Worm (Caenorhabditis elegans) whole organism, L4 larva: ENCODE results near the gene F43C11.10.

ENCODE experiments used
- D1046.2 ChIP-seq: fragments of 200-800 bp; sonication (Bioruptor generic); IDR thresholded peaks from 2 replicates; pipeline ENCODE4 v1.3.6; 2022; ENCODE audit warnings: missing genetic modification characterization, missing compliant biosample characterization
- F10B5.3 ChIP-seq: sonication (generic microtip); optimal IDR thresholded peaks from 2 replicates; lab custom pipeline; 2016; ENCODE audit warnings: mild to moderate bottlenecking, missing genetic modification characterization, missing compliant biosample characterization
- F37D6.2 ChIP-seq: sonication (generic microtip); optimal IDR thresholded peaks from 2 replicates; lab custom pipeline; 2016; ENCODE audit warnings: mild to moderate bottlenecking, missing genetic modification characterization, missing compliant biosample characterization
- T20F7.1 ChIP-seq: fragments of 200-800 bp; sonication (Bioruptor generic); optimal IDR thresholded peaks from 2 replicates; lab custom pipeline; 2018; ENCODE audit warnings: mild to moderate bottlenecking, missing genetic modification characterization, missing compliant biosample characterization
- Y48G9A.11 ChIP-seq: fragments of 200-800 bp; sonication (Bioruptor generic); IDR thresholded peaks from 2 replicates; pipeline ENCODE4 v1.3.6; 2022; ENCODE audit warnings: missing genetic modification reagents, missing genetic modification characterization, missing compliant biosample characterization
- Y5F2A.4 ChIP-seq: fragments of 200-800 bp; sonication (Bioruptor generic); optimal IDR thresholded peaks from 2 replicates; lab custom pipeline; 2018; ENCODE audit warnings: mild to moderate bottlenecking, missing genetic modification characterization, missing compliant biosample characterization
- Y75B8A.6 ChIP-seq: fragments of 200-800 bp; sonication (Bioruptor generic); IDR thresholded peaks from 2 replicates; pipeline ENCODE4 v1.3.6; 2022; ENCODE audit warnings: missing genetic modification reagents, missing genetic modification characterization, missing compliant biosample characterization
- ZK337.2 ChIP-seq: fragments of 200-800 bp; sonication (Bioruptor generic); IDR thresholded peaks from 2 replicates; pipeline ENCODE4 v1.3.6; 2022; ENCODE audit warnings: missing genetic modification reagents, missing genetic modification characterization, missing compliant biosample characterization
- aha-1 ChIP-seq: fragments of 150-350 bp; peaks from one replicate; lab custom pipeline; 2014; ENCODE audit warnings: missing biosample characterization, missing genetic modification characterization
- ama-1 ChIP-seq: fragments of 150-350 bp; optimal IDR thresholded peaks from 2 replicates; lab custom pipeline; 2014; ENCODE audit warnings: inconsistent platforms, mixed read lengths
- arid-1 ChIP-seq: fragments of 200-800 bp; sonication (Bioruptor generic); conservative IDR thresholded peaks from 2 replicates; pipeline ENCODE4 v1.3.6; 2022; ENCODE audit warnings: missing genetic modification reagents, missing genetic modification characterization, missing compliant biosample characterization
- attf-4 ChIP-seq: sonication (generic microtip); optimal IDR thresholded peaks from 3 replicates; lab custom pipeline; 2017; ENCODE audit warnings: missing biosample characterization, missing genetic modification characterization
- ceh-20 ChIP-seq: fragments of 200-800 bp; sonication (Bioruptor generic); IDR thresholded peaks from 2 replicates; pipeline ENCODE4 v1.3.6; 2022; ENCODE audit warnings: missing genetic modification reagents, missing genetic modification characterization, missing compliant biosample characterization
- ceh-28 ChIP-seq: fragments of 150-350 bp; optimal IDR thresholded peaks from 2 replicates; lab custom pipeline; 2014; ENCODE audit warnings: missing biosample characterization, missing genetic modification reagents, missing genetic modification characterization
- ceh-32 ChIP-seq: sonication (generic microtip); optimal IDR thresholded peaks from 2 replicates; lab custom pipeline; 2016; ENCODE audit warnings: mild to moderate bottlenecking, missing genetic modification characterization, missing compliant biosample characterization; ENCODE audit not compliant: poor library complexity
- ceh-82 ChIP-seq: sonication (generic microtip); optimal IDR thresholded peaks from 2 replicates; lab custom pipeline; 2017; ENCODE audit warnings: missing biosample characterization, missing genetic modification characterization
- cey-2 ChIP-seq: sonication (generic microtip); optimal IDR thresholded peaks from 3 replicates; lab custom pipeline; 2017; ENCODE audit warnings: missing genetic modification characterization, mild to moderate bottlenecking, missing compliant biosample characterization, antibody characterized with exemption, borderline replicate concordance; ENCODE audit not compliant: insufficient read depth
- daf-12 ChIP-seq: fragments of 150-350 bp; optimal IDR thresholded peaks from 2 replicates; lab custom pipeline; 2014; ENCODE audit warnings: missing biosample characterization, missing genetic modification reagents, missing genetic modification characterization
- daf-16 ChIP-seq, 3 experiments: sonication (generic microtip); optimal IDR thresholded peaks; 2 replicates each; lab custom pipeline; 2016 to 2017; ENCODE audit warnings: missing genetic modification characterization in 3 of 3, missing genetic modification reagents in 3 of 3, mild to moderate bottlenecking in 2 of 3, missing compliant biosample characterization in 2 of 3, missing biosample characterization in 1 of 3, moderate library complexity in 1 of 3
- dmd-9 ChIP-seq: fragments of 200-800 bp; sonication (Bioruptor generic); IDR thresholded peaks from 2 replicates; pipeline ENCODE4 v1.3.6; 2022; ENCODE audit warnings: missing genetic modification reagents, missing genetic modification characterization, missing compliant biosample characterization
- dpl-1 ChIP-seq: fragments of 150-350 bp; optimal IDR thresholded peaks from 2 replicates; lab custom pipeline; 2014; ENCODE audit warnings: missing biosample characterization, missing genetic modification reagents, missing genetic modification characterization
- duxl-1 ChIP-seq: sonication (generic microtip); optimal IDR thresholded peaks from 2 replicates; lab custom pipeline; 2016; ENCODE audit warnings: mild to moderate bottlenecking, missing genetic modification characterization, moderate library complexity, missing compliant biosample characterization; ENCODE audit not compliant: poor library complexity
- dve-1 ChIP-seq: sonication (generic microtip); optimal IDR thresholded peaks from 2 replicates; lab custom pipeline; 2017; ENCODE audit warnings: antibody characterized with exemption, mild to moderate bottlenecking, missing genetic modification characterization, missing compliant biosample characterization; ENCODE audit not compliant: insufficient read depth
- fkh-10 ChIP-seq: fragments of 150-350 bp; optimal IDR thresholded peaks from 2 replicates; lab custom pipeline; 2014; ENCODE audit warnings: missing biosample characterization, missing genetic modification reagents, missing genetic modification characterization
- gei-8 ChIP-seq: fragments of 200-800 bp; sonication (Bioruptor generic); optimal IDR thresholded peaks from 2 replicates; lab custom pipeline; 2018; ENCODE audit warnings: mild to moderate bottlenecking, missing genetic modification characterization, missing compliant biosample characterization
- hlh-30 ChIP-seq: sonication (generic microtip); optimal IDR thresholded peaks from 2 replicates; lab custom pipeline; 2017; ENCODE audit warnings: antibody characterized with exemption, mild to moderate bottlenecking, missing genetic modification characterization, missing compliant biosample characterization; ENCODE audit not compliant: insufficient read depth
- hmg-1.1 ChIP-seq: fragments of 200-800 bp; sonication (Bioruptor generic); IDR thresholded peaks from 2 replicates; pipeline ENCODE4 v1.3.6; 2022; ENCODE audit warnings: missing genetic modification reagents, missing genetic modification characterization, missing compliant biosample characterization
- jun-1 ChIP-seq: fragments of 150-350 bp; optimal IDR thresholded peaks from 2 replicates; lab custom pipeline; 2014; ENCODE audit warnings: missing biosample characterization, missing genetic modification reagents, missing genetic modification characterization
- lin-38 ChIP-seq: fragments of 200-800 bp; sonication (Bioruptor generic); IDR thresholded peaks from 2 replicates; pipeline ENCODE4 v1.3.6; 2022; ENCODE audit warnings: missing genetic modification reagents, missing genetic modification characterization, missing compliant biosample characterization
- lsy-2 ChIP-seq, 2 experiments: fragments of 150-350 bp in 1 of 2; sonication (generic microtip) in 1 of 2; optimal IDR thresholded peaks; 2 replicates each; lab custom pipeline; 2014 to 2017; ENCODE audit warnings: missing biosample characterization in 2 of 2, missing genetic modification characterization in 2 of 2
- madf-9 ChIP-seq: fragments of 200-800 bp; sonication (Bioruptor generic); conservative IDR thresholded peaks from 2 replicates; pipeline ENCODE4 v1.3.6; 2022; ENCODE audit warnings: missing genetic modification reagents, missing genetic modification characterization, missing compliant biosample characterization
- mdl-1 ChIP-seq, 2 experiments: fragments of 150-350 bp in 1 of 2; sonication (generic microtip) in 1 of 2; optimal IDR thresholded peaks; 2 replicates each; lab custom pipeline; 2014 to 2017; ENCODE audit warnings: missing biosample characterization in 2 of 2, missing genetic modification characterization in 2 of 2
- nhr-10 ChIP-seq: fragments of 150-350 bp; optimal IDR thresholded peaks from 2 replicates; lab custom pipeline; 2014; ENCODE audit warnings: missing biosample characterization, missing genetic modification characterization
- nhr-11 ChIP-seq: fragments of 150-350 bp; optimal IDR thresholded peaks from 2 replicates; lab custom pipeline; 2014; ENCODE audit warnings: missing biosample characterization, missing genetic modification characterization
- nhr-111 ChIP-seq: fragments of 200-800 bp; sonication (Bioruptor generic); optimal IDR thresholded peaks from 2 replicates; lab custom pipeline; 2018; ENCODE audit warnings: mild to moderate bottlenecking, missing genetic modification characterization, missing compliant biosample characterization
- nhr-25 ChIP-seq: sonication (generic microtip); optimal IDR thresholded peaks from 2 replicates; lab custom pipeline; 2017; ENCODE audit warnings: missing genetic modification characterization, mild to moderate bottlenecking, missing compliant biosample characterization, antibody characterized with exemption, moderate library complexity, borderline replicate concordance; ENCODE audit not compliant: insufficient read depth
- nhr-76 ChIP-seq: fragments of 150-350 bp; optimal IDR thresholded peaks from 2 replicates; lab custom pipeline; 2014; ENCODE audit warnings: missing biosample characterization, missing genetic modification characterization
- nhr-77 ChIP-seq: fragments of 150-350 bp; optimal IDR thresholded peaks from 2 replicates; lab custom pipeline; 2014; ENCODE audit warnings: missing biosample characterization, missing genetic modification characterization
- php-3 ChIP-seq: fragments of 200-800 bp; sonication (Bioruptor generic); IDR thresholded peaks from 2 replicates; pipeline ENCODE4 v1.3.6; 2022; ENCODE audit warnings: missing genetic modification reagents, missing genetic modification characterization, missing compliant biosample characterization
- rbr-2 ChIP-seq: sonication (generic microtip); optimal IDR thresholded peaks from 2 replicates; lab custom pipeline; 2016; ENCODE audit warnings: missing genotype, missing genetic modification characterization, missing compliant biosample characterization
- saeg-2 ChIP-seq: fragments of 200-800 bp; sonication (Bioruptor generic); IDR thresholded peaks from 2 replicates; pipeline ENCODE4 v1.3.6; 2022; ENCODE audit warnings: missing genetic modification reagents, missing genetic modification characterization, missing compliant biosample characterization
- sdz-12 ChIP-seq: fragments of 200-800 bp; sonication (Bioruptor generic); optimal IDR thresholded peaks from 2 replicates; lab custom pipeline; 2018; ENCODE audit warnings: mild to moderate bottlenecking, missing genetic modification characterization, missing compliant biosample characterization
- skn-1 ChIP-seq: fragments of 150-350 bp; optimal IDR thresholded peaks from 2 replicates; lab custom pipeline; 2014; ENCODE audit warnings: missing biosample characterization, missing genetic modification characterization
- snpc-1.2 ChIP-seq: fragments of 200-800 bp; sonication (Bioruptor generic); IDR thresholded peaks from 2 replicates; pipeline ENCODE4 v1.3.6; 2022; ENCODE audit warnings: missing genetic modification reagents, missing genetic modification characterization, missing compliant biosample characterization
- snpc-4 ChIP-seq: fragments of 150-350 bp; optimal IDR thresholded peaks from 2 replicates; lab custom pipeline; 2014; ENCODE audit warnings: missing biosample characterization, missing genetic modification characterization
- unc-39 ChIP-seq: sonication (generic microtip); optimal IDR thresholded peaks from 2 replicates; lab custom pipeline; 2017; ENCODE audit warnings: missing biosample characterization, missing genetic modification characterization
- unc-62 ChIP-seq, 3 experiments: fragments of 150-350 bp in 1 of 3; sonication (generic microtip); optimal IDR thresholded peaks in 2 of 3; peaks in 1 of 3; 1 replicate in 1 of 3; 2 replicates in 2 of 3; lab custom pipeline; 2014 to 2017; ENCODE audit warnings: missing biosample characterization in 3 of 3, missing genetic modification characterization in 3 of 3, missing genetic modification reagents in 3 of 3, missing genotype in 1 of 3
- zag-1 ChIP-seq: fragments of 150-350 bp; optimal IDR thresholded peaks from 2 replicates; lab custom pipeline; 2014; ENCODE audit warnings: missing biosample characterization, missing genetic modification characterization
- ztf-11 ChIP-seq: fragments of 150-350 bp; optimal IDR thresholded peaks from 2 replicates; lab custom pipeline; 2014; ENCODE audit warnings: missing biosample characterization, missing genetic modification characterization

The F43C11.10 gene

DNA sequence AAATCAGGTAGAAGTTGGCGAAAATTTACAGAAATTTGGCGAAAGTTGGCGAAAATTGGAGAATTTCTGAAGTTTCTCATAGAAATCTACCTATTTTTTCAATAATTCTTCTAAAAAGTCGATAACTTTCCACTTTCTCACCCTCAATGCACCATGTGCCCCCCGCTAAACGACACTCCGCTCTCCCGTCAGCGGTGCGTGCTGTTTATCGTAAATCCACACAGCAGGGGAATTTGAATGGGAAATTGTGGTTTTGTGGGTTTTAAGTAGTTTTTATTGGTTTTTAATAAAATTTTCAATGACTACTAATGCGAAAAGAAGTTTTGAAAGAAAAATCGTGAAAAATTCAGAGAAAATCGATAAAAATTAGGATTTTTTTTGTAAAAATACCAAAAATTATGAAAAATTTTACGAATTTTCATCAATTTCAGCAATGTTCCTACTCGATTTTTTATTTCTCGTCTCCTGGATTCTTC lies 10.4 kb downstream of the F43C11.10 start, which contains the start of gene F43C11.6 (continued):
- TF ChIP-seq dve-1 (tag; lab: Kevin White, UChicago) (no peak), dmd-9 (GFP tag; lab: Robert Waterston, UW) (no peak), sdz-12 (GFP tag; lab: Kevin White, UChicago) (no peak), F37D6.2 (tag; lab: Kevin White, UChicago) (no peak), daf-16 (GFP tag; optimal IDR thresholded peaks at IDR 0.05; lab: Kevin White, UChicago) (no peak), daf-16 (tag; optimal IDR thresholded peaks at IDR 0.05; lab: Kevin White, UChicago) (no peak), hmg-1.1 (no peak), unc-62 (GFP tag; optimal IDR thresholded peaks at IDR 0.05 in 1 of 2; lab: Kevin White, UChicago) (no peak), unc-62 (tag; optimal IDR thresholded peaks at IDR 0.05; lab: Kevin White, UChicago) (no peak), nhr-111 (GFP tag; lab: Kevin White, UChicago) (no peak), ceh-20 (GFP tag; lab: Robert Waterston, UW) (no peak), duxl-1 (tag; lab: Kevin White, UChicago) (peak; percentile 20), zag-1 (tag; lab: Kevin White, UChicago) (no peak), Y5F2A.4 (no peak), nhr-25 (tag; lab: Kevin White, UChicago) (no peak), php-3 (GFP tag; lab: Robert Waterston, UW) (no peak), ZK337.2 (GFP tag; lab: Robert Waterston, UW) (no peak), saeg-2 (GFP tag; lab: Robert Waterston, UW) (no peak), ceh-82 (tag; lab: Kevin White, UChicago) (no peak), cey-2 (tag; lab: Kevin White, UChicago) (no peak), attf-4 (tag; lab: Kevin White, UChicago) (no peak), lin-38 (GFP tag; lab: Robert Waterston, UW) (no peak), nhr-10 (no peak), ceh-28 (no peak), nhr-77 (peak; percentile 21), mdl-1 (tag; optimal IDR thresholded peaks at IDR 0.05; lab: Kevin White, UChicago) (no peak), snpc-1.2 (GFP tag; lab: Robert Waterston, UW) (no peak), skn-1 (tag; lab: Kevin White, UChicago) (no peak), unc-39 (tag; lab: Kevin White, UChicago) (no peak), fkh-10 (no peak), daf-12 (tag; lab: Kevin White, UChicago) (no peak), nhr-11 (no peak), T20F7.1 (GFP tag; lab: Kevin White, UChicago) (peak; percentile 94), nhr-76 (tag; lab: Kevin White, UChicago) (no peak), arid-1 (GFP tag; lab: Robert Waterston, UW) (no peak), ztf-11 (tag; lab: Kevin White, UChicago) (no peak), aha-1 (tag; lab: Kevin White, UChicago) (peak; percentile 71), ama-1 (lab: Kevin White, UChicago) (no peak), lsy-2 (tag; optimal IDR thresholded peaks at IDR 0.05; lab: Kevin White, UChicago) (no peak), rbr-2 (no peak), Y48G9A.11 (GFP tag; lab: Robert Waterston, UW) (peak; percentile 67), madf-9 (GFP tag; lab: Robert Waterston, UW) (no peak), snpc-4 (no peak), F10B5.3 (tag; lab: Kevin White, UChicago) (no peak), D1046.2 (GFP tag; lab: Robert Waterston, UW) (no peak), Y75B8A.6 (GFP tag; lab: Robert Waterston, UW) (no peak), hlh-30 (peak; percentile 59), gei-8 (GFP tag; lab: Kevin White, UChicago) (no peak), dpl-1 (GFP tag; lab: Kevin White, UChicago) (peak; percentile 38), jun-1 (tag; lab: Kevin White, UChicago) (no peak), ceh-32 (no peak)
